Worm (Caenorhabditis elegans) whole organism, early embryonic: ENCODE measurements around the gene msp-142.
"Not testable (repeated sequence)": the region's sequence is repeated elsewhere in the genome, so short reads cannot be mapped to it uniquely, and the experiment has no call there.

Source experiments
- B0310.2 ChIP-seq: sonication (generic microtip); optimal IDR thresholded peaks from 2 replicates; lab custom pipeline; 2016; ENCODE audit warnings: mild to moderate bottlenecking, missing genetic modification characterization, missing compliant biosample characterization
- F13C5.2 ChIP-seq: sonication (generic microtip); optimal IDR thresholded peaks from 2 replicates; lab custom pipeline; 2017; ENCODE audit warnings: mild to moderate bottlenecking, missing genetic modification characterization, inconsistent platforms, missing compliant biosample characterization
- aly-1 ChIP-seq: sonication (generic microtip); optimal IDR thresholded peaks from 2 replicates; lab custom pipeline; 2016; ENCODE audit warnings: missing genetic modification characterization, missing compliant biosample characterization
- ama-1 ChIP-seq: fragments of 150-350 bp; optimal IDR thresholded peaks from 2 replicates; lab custom pipeline; 2014
- ceh-13 ChIP-seq: fragments of 200-800 bp; sonication (Bioruptor generic); optimal IDR thresholded peaks from 2 replicates; lab custom pipeline; 2018; ENCODE audit warnings: mild to moderate bottlenecking, missing genetic modification characterization, missing compliant biosample characterization
- ceh-36 ChIP-seq: sonication (generic microtip); optimal IDR thresholded peaks from 2 replicates; lab custom pipeline; 2016; ENCODE audit warnings: missing genetic modification characterization, inconsistent platforms, missing compliant biosample characterization
- ets-7 ChIP-seq: sonication (generic microtip); optimal IDR thresholded peaks from 2 replicates; lab custom pipeline; 2016; ENCODE audit warnings: missing genotype, missing genetic modification characterization, missing compliant biosample characterization
- flt-1 ChIP-seq: fragments of 200-800 bp; sonication (Bioruptor generic); IDR thresholded peaks from 2 replicates; pipeline ENCODE4 v1.3.6; 2022; ENCODE audit warnings: missing genetic modification characterization, missing compliant biosample characterization
- hmbx-1 ChIP-seq: sonication (generic microtip); optimal IDR thresholded peaks from 2 replicates; lab custom pipeline; 2016; ENCODE audit warnings: mild to moderate bottlenecking, missing genetic modification characterization, missing compliant biosample characterization
- hmg-4 ChIP-seq: fragments of 200-800 bp; sonication (Bioruptor generic); optimal IDR thresholded peaks from 2 replicates; lab custom pipeline; 2018; ENCODE audit warnings: mild to moderate bottlenecking, missing genetic modification characterization, missing compliant biosample characterization
- hnd-1 ChIP-seq: sonication (generic microtip); optimal IDR thresholded peaks from 2 replicates; lab custom pipeline; 2016; ENCODE audit warnings: missing genetic modification characterization, missing compliant biosample characterization
- pes-1 ChIP-seq: fragments of 200-800 bp; sonication (Bioruptor generic); IDR thresholded peaks from 2 replicates; pipeline ENCODE4 v1.3.6; 2022; ENCODE audit warnings: missing genetic modification reagents, missing genetic modification characterization, missing compliant biosample characterization
- scrt-1 ChIP-seq: fragments of 200-800 bp; sonication (Bioruptor generic); IDR thresholded peaks from 2 replicates; pipeline ENCODE4 v1.3.6; 2022; ENCODE audit warnings: missing genetic modification characterization, missing compliant biosample characterization
- sea-1 ChIP-seq: fragments of 200-800 bp; sonication (Bioruptor generic); conservative IDR thresholded peaks from 2 replicates; pipeline ENCODE4 v1.3.6; 2022; ENCODE audit warnings: missing genetic modification characterization, missing compliant biosample characterization
- tbx-11 ChIP-seq: fragments of 200-800 bp; sonication (Bioruptor generic); IDR thresholded peaks from 2 replicates; pipeline ENCODE4 v1.3.6; 2022; ENCODE audit warnings: missing genetic modification characterization, missing compliant biosample characterization
- tbx-37 ChIP-seq: fragments of 200-800 bp; sonication (Bioruptor generic); conservative IDR thresholded peaks from 2 replicates; pipeline ENCODE4 v1.3.6; 2022; ENCODE audit warnings: missing genetic modification reagents, missing genetic modification characterization, missing compliant biosample characterization
- tra-4 ChIP-seq: sonication (generic microtip); optimal IDR thresholded peaks from 2 replicates; lab custom pipeline; 2017; ENCODE audit warnings: missing genetic modification characterization, missing compliant biosample characterization

Gene msp-142

DNA sequence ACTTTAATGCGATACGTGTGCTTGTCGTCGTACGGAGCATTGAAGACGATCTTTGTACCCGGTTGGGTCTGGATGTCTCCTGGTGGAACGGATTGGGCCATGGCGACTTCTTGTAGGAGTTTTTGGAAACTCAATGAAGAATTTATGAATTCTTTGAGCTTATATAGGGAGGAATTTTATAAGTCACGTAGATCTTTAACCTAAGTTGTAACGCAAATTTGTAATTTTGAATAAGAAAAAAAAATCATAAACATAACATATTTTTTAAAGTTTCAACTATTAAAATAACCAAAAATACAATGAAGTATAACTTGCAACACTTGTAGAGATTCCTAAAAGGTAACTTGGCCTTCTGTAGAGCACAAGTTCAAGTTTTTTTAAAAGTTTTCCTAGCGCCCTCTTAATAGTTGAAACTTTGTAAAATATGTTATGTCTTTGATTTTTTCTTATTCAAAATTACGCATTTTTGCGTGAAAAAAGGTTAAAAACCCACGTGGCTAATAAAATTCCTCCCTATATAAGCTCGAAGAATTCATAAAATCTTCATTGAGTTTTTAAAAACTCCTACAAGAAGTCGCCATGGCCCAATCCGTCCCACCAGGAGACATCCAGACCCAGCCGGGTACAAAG, at the start of gene msp-142, which contains the start of gene msp-63:
Gene msp-142 (plus strand): TSS at position 580 of the 630 bp plus-strand sequence.
Gene msp-63 (minus strand): TSS at position 101 of the 630 bp plus-strand sequence.
- no peak for TF ChIP-seq sea-1 (GFP tag; lab: Robert Waterston, UW)
- no peak for TF ChIP-seq hnd-1
- no peak for TF ChIP-seq ceh-13 (GFP tag; lab: Kevin White, UChicago)
- no peak for TF ChIP-seq hmg-4
- no peak for TF ChIP-seq ceh-36 (tag; lab: Kevin White, UChicago)
- no peak for TF ChIP-seq scrt-1

DNA sequence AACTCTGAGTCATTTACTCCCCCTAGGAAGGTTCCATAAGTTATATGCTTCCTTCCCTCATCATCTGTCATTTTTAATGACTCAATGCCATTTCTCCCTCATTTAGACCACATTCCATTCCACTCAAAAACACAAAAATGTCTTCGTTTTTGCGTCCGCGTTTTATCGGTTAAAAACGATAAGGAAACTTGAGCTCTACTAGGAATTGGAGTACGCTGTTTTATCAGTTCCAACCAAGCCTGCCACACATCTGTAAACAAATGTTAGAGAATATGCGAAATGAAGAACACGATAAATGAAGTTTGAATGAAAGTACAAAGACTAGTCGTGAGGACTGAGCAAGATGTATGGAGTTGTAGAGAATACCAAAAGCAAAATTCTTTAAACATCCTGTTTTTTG, 49.3 kb upstream of the msp-142 start:
- no peak for TF ChIP-seq sea-1 (GFP tag; lab: Robert Waterston, UW)
- no peak for TF ChIP-seq hmbx-1
- no peak for TF ChIP-seq ceh-36 (tag; lab: Kevin White, UChicago)
- TF ChIP-seq tbx-11, result no peak
- TF ChIP-seq hmg-4, result no peak
- no peak for TF ChIP-seq ama-1 (lab: Kevin White, UChicago)
- no peak for TF ChIP-seq hnd-1
- no peak for TF ChIP-seq ceh-13 (GFP tag; lab: Kevin White, UChicago)
- no peak for TF ChIP-seq scrt-1
- TF ChIP-seq B0310.2 (tag; lab: Kevin White, UChicago), result no peak
- no peak for TF ChIP-seq aly-1 (tag; lab: Kevin White, UChicago)
- TF ChIP-seq tra-4 (tag; lab: Kevin White, UChicago), result no peak
- TF ChIP-seq pes-1 (GFP tag; lab: Robert Waterston, UW), result no peak
- no peak for TF ChIP-seq F13C5.2 (tag; lab: Kevin White, UChicago)
- no peak for TF ChIP-seq flt-1 (GFP tag; lab: Robert Waterston, UW)
- no peak for TF ChIP-seq tbx-37 (GFP tag; lab: Robert Waterston, UW)
- no peak for TF ChIP-seq ets-7

DNA sequence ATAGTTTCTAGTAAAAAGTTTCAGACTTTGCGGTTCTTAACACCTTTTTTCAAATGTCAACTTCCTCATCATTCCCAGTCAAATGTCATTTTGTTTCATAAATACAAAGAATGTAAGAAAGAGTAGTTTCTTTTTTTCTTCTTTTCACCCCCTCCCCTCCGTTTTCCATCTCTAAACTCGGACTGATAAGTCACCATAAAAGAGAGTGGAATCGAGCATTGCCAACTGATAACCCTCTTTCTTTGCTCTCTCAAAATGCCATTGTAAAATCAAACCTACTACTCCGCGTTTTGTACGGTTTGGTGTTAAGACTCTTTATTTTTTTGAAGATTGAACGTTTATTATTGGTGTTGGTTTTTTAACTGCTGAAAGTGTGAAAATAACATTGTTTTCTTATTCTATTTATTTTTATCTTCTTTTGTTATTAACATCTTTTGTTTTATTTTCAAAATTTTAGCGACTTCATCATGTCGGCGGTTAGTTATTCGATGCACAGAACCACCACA, 47.9 kb upstream of the msp-142 start, which contains the start of gene ifb-2:
Gene ifb-2 (plus strand): TSS at position 456 of the 506 bp plus-strand sequence.
- TF ChIP-seq scrt-1 (no peak), ceh-13 (GFP tag; lab: Kevin White, UChicago) (no peak), B0310.2 (tag; lab: Kevin White, UChicago) (no peak)

DNA sequence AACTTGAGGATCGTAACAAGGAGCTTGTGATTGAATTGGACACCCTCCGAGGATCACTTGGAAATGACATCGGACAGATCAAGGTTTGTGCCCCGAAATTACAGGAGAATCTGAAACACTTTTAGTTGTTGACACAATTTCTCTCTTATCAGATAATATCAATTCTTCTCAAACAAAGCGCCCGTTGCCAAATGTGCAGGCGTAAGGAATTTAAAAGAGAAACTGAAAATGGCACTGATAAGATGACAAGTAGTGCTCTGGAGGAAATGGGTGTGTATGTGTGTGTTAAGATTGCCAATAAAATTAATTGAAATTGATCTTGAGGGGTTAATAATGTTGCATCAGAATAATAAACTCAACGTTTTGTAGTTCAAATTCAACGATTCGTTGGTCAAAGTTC, 46.4 kb upstream of the msp-142 start:
- TF ChIP-seq flt-1 (GFP tag; lab: Robert Waterston, UW), result no peak
- no peak for TF ChIP-seq ama-1 (lab: Kevin White, UChicago)
- TF ChIP-seq F13C5.2 (tag; lab: Kevin White, UChicago), result no peak
- no peak for TF ChIP-seq pes-1 (GFP tag; lab: Robert Waterston, UW)
- no peak for TF ChIP-seq ceh-36 (tag; lab: Kevin White, UChicago)
- no peak for TF ChIP-seq tra-4 (tag; lab: Kevin White, UChicago)
- TF ChIP-seq scrt-1, result no peak
- no peak for TF ChIP-seq B0310.2 (tag; lab: Kevin White, UChicago)
- no peak for TF ChIP-seq sea-1 (GFP tag; lab: Robert Waterston, UW)
- no peak for TF ChIP-seq hnd-1
- TF ChIP-seq tbx-37 (GFP tag; lab: Robert Waterston, UW), result no peak
- no peak for TF ChIP-seq ceh-13 (GFP tag; lab: Kevin White, UChicago)
- no peak for TF ChIP-seq tbx-11
- no peak for TF ChIP-seq aly-1 (tag; lab: Kevin White, UChicago)
- no peak for TF ChIP-seq ets-7
- TF ChIP-seq hmg-4, result no peak

DNA sequence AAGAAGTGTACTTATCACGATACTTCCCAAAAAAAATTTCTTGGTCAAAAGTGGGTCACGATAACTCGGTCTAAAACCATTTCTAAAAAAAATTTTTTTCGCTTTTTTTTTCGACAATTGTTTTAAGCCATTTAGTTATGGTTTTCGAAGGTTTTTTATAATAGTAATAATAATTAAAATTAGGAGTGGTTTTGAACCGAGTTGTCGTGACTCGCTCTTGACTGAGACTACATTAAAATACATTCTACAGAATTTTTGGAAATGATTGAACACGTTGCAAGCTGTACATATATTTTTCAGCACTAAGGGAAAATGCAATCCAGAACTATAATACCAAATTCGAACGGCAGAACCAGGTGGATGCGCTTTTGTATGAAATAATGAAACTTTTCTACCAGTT, 43.6 kb upstream of the msp-142 start, which contains the start of gene F10C1.8:
Gene F10C1.8 (plus strand): TSS at position 301 of the 400 bp plus-strand sequence.
- TF ChIP-seq hmg-4 (no peak), tra-4 (tag; lab: Kevin White, UChicago) (no peak), hmbx-1 (no peak), tbx-37 (GFP tag; lab: Robert Waterston, UW) (no peak), ets-7 (no peak), tbx-11 (no peak), ama-1 (lab: Kevin White, UChicago) (no peak), F13C5.2 (tag; lab: Kevin White, UChicago) (no peak), aly-1 (tag; lab: Kevin White, UChicago) (no peak), scrt-1 (no peak), ceh-13 (GFP tag; lab: Kevin White, UChicago) (no peak), B0310.2 (tag; lab: Kevin White, UChicago) (no peak)

DNA sequence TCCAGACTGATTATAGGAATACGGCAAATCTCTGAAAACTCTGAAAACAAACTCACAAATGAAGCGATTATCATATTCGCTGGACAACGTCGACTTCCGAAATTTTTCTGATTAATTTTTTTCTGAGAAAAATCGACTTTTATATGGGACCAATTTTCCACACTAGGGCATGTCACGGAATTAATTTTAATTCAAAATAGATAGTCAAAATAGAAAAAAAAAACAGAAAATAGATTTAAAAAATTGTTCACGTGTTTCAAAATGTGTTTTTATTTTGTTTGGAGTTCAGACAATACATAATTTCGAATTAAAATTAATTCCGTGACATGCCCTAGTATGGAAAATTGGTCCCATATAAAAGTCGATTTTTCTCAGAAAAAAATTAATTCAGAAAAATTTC, 40.1 kb upstream of the msp-142 start, which contains the start of the genes F10C1.3 and F10C1.23:
Gene F10C1.3 (minus strand): TSS at position 101 of the 400 bp plus-strand sequence.
Gene F10C1.23 (plus strand): TSS at position 385 of the 400 bp plus-strand sequence.
- not testable (repeated sequence) for TF ChIP-seq hmg-4; tbx-11; ceh-13 (GFP tag; lab: Kevin White, UChicago)

DNA sequence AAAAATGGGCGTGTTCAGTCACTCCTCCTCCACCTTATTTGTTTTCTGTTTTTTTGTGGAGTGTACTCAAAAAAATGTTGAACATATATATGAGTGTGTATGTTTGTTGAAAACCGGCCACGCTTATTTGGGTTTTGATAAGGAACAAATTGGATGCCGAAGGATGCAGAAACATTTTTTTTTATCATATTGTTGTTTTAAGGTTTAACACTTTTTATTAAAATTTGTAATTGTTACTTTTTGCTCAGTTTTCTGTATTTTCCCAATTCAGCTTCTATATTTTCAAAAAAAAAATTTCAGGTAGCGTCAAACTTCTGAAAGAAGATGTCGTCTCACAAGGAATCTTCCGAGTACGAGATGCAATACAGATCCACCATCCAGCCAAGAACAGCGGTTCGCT, 32.4 kb upstream of the msp-142 start, which contains the start of gene ifb-1:
Gene ifb-1 (plus strand): TSS at position 301 of the 400 bp plus-strand sequence.
- TF ChIP-seq sea-1 (GFP tag; lab: Robert Waterston, UW) (no peak), ets-7 (no peak), ceh-13 (GFP tag; lab: Kevin White, UChicago) (no peak), tra-4 (tag; lab: Kevin White, UChicago) (no peak), hmbx-1 (no peak), B0310.2 (tag; lab: Kevin White, UChicago) (no peak), ceh-36 (tag; lab: Kevin White, UChicago) (no peak), aly-1 (tag; lab: Kevin White, UChicago) (no peak), hmg-4 (no peak), tbx-11 (no peak), pes-1 (GFP tag; lab: Robert Waterston, UW) (no peak), F13C5.2 (tag; lab: Kevin White, UChicago) (no peak), hnd-1 (no peak)
